Worm (Caenorhabditis elegans) whole organism, mixed stage, embryonic: ENCODE measurements around the gene B0563.6.

Experiments
- ces-1 ChIP-seq: fragments of 150-350 bp; optimal IDR thresholded peaks from 2 replicates; lab custom pipeline; 2014; ENCODE audit warnings: missing biosample characterization, missing genetic modification reagents, missing genetic modification characterization
- elt-3 ChIP-seq: fragments of 150-350 bp; optimal IDR thresholded peaks from 2 replicates; lab custom pipeline; 2014; ENCODE audit warnings: missing biosample characterization, missing genetic modification characterization
- mep-1 ChIP-seq: fragments of 150-350 bp; optimal IDR thresholded peaks from 2 replicates; lab custom pipeline; 2017; ENCODE audit warnings: missing biosample characterization, missing genetic modification reagents, missing genetic modification characterization, inconsistent platforms
- nhr-28 ChIP-seq: fragments of 150-350 bp; optimal IDR thresholded peaks from 2 replicates; lab custom pipeline; 2014; ENCODE audit warnings: missing biosample characterization, missing genetic modification characterization
- pha-4 ChIP-seq: fragments of 150-350 bp; optimal IDR thresholded peaks from 2 replicates; lab custom pipeline; 2018; ENCODE audit warnings: missing biosample characterization, missing genetic modification reagents, missing genetic modification characterization

DNA sequence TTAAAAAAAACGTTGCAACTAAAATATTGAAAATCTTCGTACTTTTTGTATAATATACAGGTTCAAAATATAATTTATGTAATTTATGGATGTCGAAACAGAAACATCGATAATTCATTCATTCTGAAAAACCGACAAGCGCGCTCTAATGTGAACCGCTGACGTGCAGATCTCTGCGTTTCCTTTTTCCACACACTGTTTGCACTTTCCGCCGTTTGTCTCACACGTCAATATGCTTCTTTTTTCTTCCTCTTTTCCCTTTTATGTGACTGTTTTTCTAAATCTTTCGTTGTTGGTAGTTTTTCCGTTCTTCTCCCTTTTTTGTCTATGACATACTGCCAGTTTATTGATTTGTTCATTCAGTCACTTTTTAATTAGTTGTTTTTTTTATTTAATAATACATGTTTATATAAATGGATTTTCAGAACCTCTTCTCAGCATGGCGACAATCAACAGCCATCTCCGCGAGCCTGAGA, 12.8 kb downstream of the B0563.6 start, which contains the start of gene tmbi-4:
- TF ChIP-seq ces-1 (GFP tag; lab: Kevin White, UChicago) (peak; percentile 44), mep-1 (tag; lab: Kevin White, UChicago) (peak; percentile 26), nhr-28 (tag; lab: Kevin White, UChicago) (no peak), pha-4 (tag; lab: Kevin White, UChicago) (no peak), elt-3 (tag; lab: Kevin White, UChicago) (no peak)
